Fruit fly (Drosophila melanogaster) whole organism, embryonic: ENCODE results near the gene loj.

Experiments
- Aef1 ChIP-seq: fragments of 200-800 bp; sonication (Bioruptor generic); IDR thresholded peaks from 3 replicates; pipeline ENCODE4 v1.3.6; 2022; ENCODE audit warnings: missing biosample characterization, missing genetic modification characterization
- CG10431 ChIP-seq: fragments of 200-800 bp; sonication (Bioruptor generic); optimal IDR thresholded peaks from 3 replicates; lab custom pipeline; 2018; ENCODE audit warnings: missing biosample characterization, mild to moderate bottlenecking, missing genetic modification characterization
- CG10959 ChIP-seq: fragments of 200-800 bp; sonication (Bioruptor generic); IDR thresholded peaks from 2 replicates; pipeline ENCODE4 v1.3.6; 2022; ENCODE audit warnings: missing biosample characterization, missing genetic modification characterization
- CG11695 ChIP-seq: fragments of 200-800 bp; sonication (Bioruptor generic); IDR thresholded peaks from 3 replicates; pipeline ENCODE4 v1.3.6; 2022; ENCODE audit warnings: missing biosample characterization, missing genetic modification characterization
- CG12942 ChIP-seq: fragments of 200-800 bp; sonication (Bioruptor generic); optimal IDR thresholded peaks from 3 replicates; lab custom pipeline; 2016; ENCODE audit warnings: missing biosample characterization, missing genetic modification characterization
- CG14050 ChIP-seq: fragments of 200-800 bp; sonication (Bioruptor generic); IDR thresholded peaks from 3 replicates; pipeline ENCODE4 v1.3.6; 2022; ENCODE audit warnings: missing biosample characterization, missing genetic modification characterization
- CG14667 ChIP-seq: fragments of 200-800 bp; sonication (Bioruptor generic); IDR thresholded peaks from 2 replicates; pipeline ENCODE4 v1.3.6; 2022; ENCODE audit warnings: missing biosample characterization, missing genetic modification characterization
- CG14965 ChIP-seq: fragments of 200-800 bp; sonication (Bioruptor generic); optimal IDR thresholded peaks from 2 replicates; lab custom pipeline; 2016; ENCODE audit warnings: missing biosample characterization, missing genetic modification characterization, borderline replicate concordance
- CG15479 ChIP-seq: fragments of 200-800 bp; sonication (Bioruptor generic); optimal IDR thresholded peaks from 3 replicates; lab custom pipeline; 2019; ENCODE audit warnings: missing biosample characterization, mild to moderate bottlenecking, missing genetic modification characterization, moderate library complexity
- CG1602 ChIP-seq: fragments of 200-800 bp; sonication (Bioruptor generic); optimal IDR thresholded peaks from 3 replicates; lab custom pipeline; 2016; ENCODE audit warnings: missing biosample characterization, missing genetic modification characterization
- CG17361 ChIP-seq: fragments of 200-800 bp; sonication (Bioruptor generic); IDR thresholded peaks from 3 replicates; pipeline ENCODE4 v1.3.6; 2022; ENCODE audit warnings: missing biosample characterization, missing genetic modification characterization
- CG17385 ChIP-seq: fragments of 200-800 bp; sonication (Bioruptor generic); optimal IDR thresholded peaks from 3 replicates; lab custom pipeline; 2018; ENCODE audit warnings: missing biosample characterization, mild to moderate bottlenecking, missing genetic modification characterization
- CG1792 ChIP-seq: fragments of 200-800 bp; sonication (Bioruptor generic); optimal IDR thresholded peaks from 2 replicates; lab custom pipeline; 2016; ENCODE audit warnings: missing biosample characterization, missing genetic modification characterization
- CG18011 ChIP-seq: fragments of 200-800 bp; sonication (Bioruptor generic); optimal IDR thresholded peaks from 2 replicates; lab custom pipeline; 2017; ENCODE audit warnings: missing biosample characterization, missing genetic modification characterization, mild to moderate bottlenecking, moderate library complexity, missing genotype
- CG30431 ChIP-seq: fragments of 200-800 bp; sonication (Bioruptor generic); optimal IDR thresholded peaks from 2 replicates; lab custom pipeline; 2017; ENCODE audit warnings: missing biosample characterization, missing genetic modification characterization
- CG34224 ChIP-seq: fragments of 200-800 bp; sonication (Bioruptor generic); IDR thresholded peaks from 3 replicates; pipeline ENCODE4 v1.3.6; 2022; ENCODE audit warnings: missing biosample characterization, missing genetic modification characterization; ENCODE audit not compliant: partially characterized antibody
- CG4282 ChIP-seq: fragments of 200-800 bp; sonication (Bioruptor generic); optimal IDR thresholded peaks from 2 replicates; lab custom pipeline; 2016; ENCODE audit warnings: missing biosample characterization, missing genetic modification characterization
- CG6272 ChIP-seq: fragments of 200-800 bp; sonication (Bioruptor generic); IDR thresholded peaks from 2 replicates; pipeline ENCODE4 v1.3.6; 2022; ENCODE audit warnings: missing biosample characterization, missing genetic modification characterization
- CG6683 ChIP-seq: fragments of 200-800 bp; sonication (Bioruptor generic); optimal IDR thresholded peaks from 2 replicates; lab custom pipeline; 2017; ENCODE audit warnings: missing biosample characterization, mild to moderate bottlenecking, missing genetic modification characterization, missing genetic modification reagents
- CG7372 ChIP-seq: fragments of 200-800 bp; sonication (Bioruptor generic); IDR thresholded peaks from 2 replicates; pipeline ENCODE4 v1.3.6; 2022; ENCODE audit warnings: missing biosample characterization, missing genetic modification characterization
- CG8388 ChIP-seq: fragments of 200-800 bp; sonication (Bioruptor generic); optimal IDR thresholded peaks from 2 replicates; lab custom pipeline; 2019; ENCODE audit warnings: missing biosample characterization, mild to moderate bottlenecking, missing genetic modification characterization, moderate library complexity
- CG8944 ChIP-seq: fragments of 200-800 bp; sonication (Bioruptor generic); optimal IDR thresholded peaks from 3 replicates; lab custom pipeline; 2016; ENCODE audit warnings: missing biosample characterization, missing genetic modification characterization
- D19B ChIP-seq: fragments of 200-800 bp; sonication (Bioruptor generic); optimal IDR thresholded peaks from 2 replicates; lab custom pipeline; 2017; ENCODE audit warnings: missing biosample characterization, mild to moderate bottlenecking, missing genetic modification characterization
- Deaf1 ChIP-seq: fragments of 200-800 bp; optimal IDR thresholded peaks from 3 replicates; lab custom pipeline; 2019; ENCODE audit warnings: missing biosample characterization, mild to moderate bottlenecking, missing genetic modification characterization, moderate library complexity
- Dek ChIP-seq: fragments of 200-800 bp; sonication (Bioruptor generic); optimal IDR thresholded peaks from 3 replicates; lab custom pipeline; 2019; ENCODE audit warnings: missing biosample characterization, mild to moderate bottlenecking, missing genetic modification characterization, moderate library complexity
- Lhr ChIP-seq: fragments of 200-800 bp; sonication (Bioruptor generic); optimal IDR thresholded peaks from 3 replicates; lab custom pipeline; 2017; ENCODE audit warnings: mild to moderate bottlenecking, missing biosample characterization, missing genetic modification reagents, missing genetic modification characterization
- Lpt ChIP-seq: fragments of >200 bp; optimal IDR thresholded peaks from 2 replicates; lab custom pipeline; 2018; ENCODE audit warnings: missing biosample characterization, missing genetic modification characterization
- Nf-YC ChIP-seq: fragments of 200-800 bp; optimal IDR thresholded peaks from 3 replicates; lab custom pipeline; 2019; ENCODE audit warnings: missing biosample characterization, mild to moderate bottlenecking, missing genetic modification characterization, moderate library complexity
- Oli ChIP-seq: fragments of 200-800 bp; sonication (Bioruptor generic); optimal IDR thresholded peaks from 2 replicates; lab custom pipeline; 2018; ENCODE audit warnings: missing biosample characterization, mild to moderate bottlenecking, missing genetic modification characterization, moderate library complexity
- Side ChIP-seq: fragments of 200-800 bp; sonication (Bioruptor generic); optimal IDR thresholded peaks from 2 replicates; lab custom pipeline; 2016; ENCODE audit warnings: missing biosample characterization, missing genetic modification characterization
- Tbp ChIP-seq: fragments of >200 bp; optimal IDR thresholded peaks from 2 replicates; lab custom pipeline; 2018; ENCODE audit warnings: missing biosample characterization, missing genetic modification characterization
- YL-1 ChIP-seq: fragments of 200-800 bp; sonication (Bioruptor generic); optimal IDR thresholded peaks from 3 replicates; lab custom pipeline; 2017; ENCODE audit warnings: missing biosample characterization, mild to moderate bottlenecking, missing genetic modification characterization
- al ChIP-seq: fragments of 200-800 bp; sonication (Bioruptor generic); IDR thresholded peaks from 2 replicates; pipeline ENCODE4 v1.3.6; 2022; ENCODE audit warnings: missing biosample characterization, missing genetic modification characterization
- amos ChIP-seq: fragments of 200-800 bp; sonication (Bioruptor generic); IDR thresholded peaks from 2 replicates; pipeline ENCODE4 v1.3.6; 2022; ENCODE audit warnings: missing biosample characterization, missing genetic modification characterization; ENCODE audit not compliant: partially characterized antibody
- dmrt99B ChIP-seq: fragments of 200-800 bp; sonication (Bioruptor generic); optimal IDR thresholded peaks from 2 replicates; lab custom pipeline; 2018; ENCODE audit warnings: missing biosample characterization, mild to moderate bottlenecking, missing genetic modification characterization, moderate library complexity
- ftz-f1 ChIP-seq: fragments of 200-800 bp; sonication (Bioruptor generic); optimal IDR thresholded peaks from 2 replicates; lab custom pipeline; 2016; ENCODE audit warnings: missing biosample characterization, missing genetic modification characterization
- grau ChIP-seq: fragments of 200-800 bp; optimal IDR thresholded peaks from 3 replicates; lab custom pipeline; 2019; ENCODE audit warnings: missing biosample characterization, mild to moderate bottlenecking, missing genetic modification characterization, moderate library complexity
- insv ChIP-seq, 2 experiments: fragments of 200-800 bp; sonication (Bioruptor generic); optimal IDR thresholded peaks; 3 replicates each; lab custom pipeline; 2016 to 2018; ENCODE audit warnings: missing biosample characterization in 2 of 2, missing genetic modification characterization in 2 of 2
- lmd ChIP-seq: fragments of 200-800 bp; sonication (Bioruptor generic); IDR thresholded peaks from 2 replicates; pipeline ENCODE4 v1.3.6; 2022; ENCODE audit warnings: missing biosample characterization, missing genetic modification characterization
- luna ChIP-seq: fragments of 200-800 bp; sonication (Bioruptor generic); optimal IDR thresholded peaks from 2 replicates; lab custom pipeline; 2016; ENCODE audit warnings: missing biosample characterization, missing genetic modification characterization
- nmo ChIP-seq: fragments of 200-800 bp; sonication (Bioruptor generic); optimal IDR thresholded peaks from 2 replicates; lab custom pipeline; 2018; ENCODE audit warnings: missing biosample characterization, mild to moderate bottlenecking, missing genetic modification characterization, moderate library complexity
- org-1 ChIP-seq: fragments of 200-800 bp; sonication (Bioruptor generic); optimal IDR thresholded peaks from 2 replicates; lab custom pipeline; 2017; ENCODE audit warnings: missing biosample characterization, missing genetic modification characterization
- otp ChIP-seq: fragments of 200-800 bp; sonication (Bioruptor generic); IDR thresholded peaks from 3 replicates; pipeline ENCODE4, ENCODE4 v1.3.6; 2022; ENCODE audit warnings: missing biosample characterization, missing genetic modification characterization
- pita ChIP-seq: fragments of 200-800 bp; sonication (Bioruptor generic); optimal IDR thresholded peaks from 2 replicates; lab custom pipeline; 2017; ENCODE audit warnings: missing biosample characterization, mild to moderate bottlenecking, missing genetic modification characterization
- so ChIP-seq: fragments of 200-800 bp; sonication (Bioruptor generic); IDR thresholded peaks from 3 replicates; pipeline ENCODE4 v1.3.6; 2022; ENCODE audit warnings: missing biosample characterization, missing genetic modification characterization
- sqz ChIP-seq: fragments of 200-800 bp; sonication (Bioruptor generic); optimal IDR thresholded peaks from 3 replicates; lab custom pipeline; 2018; ENCODE audit warnings: missing biosample characterization, mild to moderate bottlenecking, missing genetic modification characterization
- tin ChIP-seq: fragments of 200-800 bp; sonication (Bioruptor generic); optimal IDR thresholded peaks from 3 replicates; lab custom pipeline; 2016; ENCODE audit warnings: missing biosample characterization, missing genetic modification characterization
- ttk ChIP-seq: fragments of 200-800 bp; sonication (Bioruptor generic); IDR thresholded peaks from 2 replicates; pipeline ENCODE4 v2.1.2; 2022; ENCODE audit warnings: missing biosample characterization, missing genetic modification characterization
- yki ChIP-seq: fragments of >200 bp; optimal IDR thresholded peaks from 3 replicates; lab custom pipeline; 2018
- zfh1 ChIP-seq: fragments of 200-800 bp; sonication (Bioruptor generic); IDR thresholded peaks from 3 replicates; pipeline ENCODE4 v1.3.6; 2022; ENCODE audit warnings: missing biosample characterization, missing genetic modification characterization

loj gene

DNA sequence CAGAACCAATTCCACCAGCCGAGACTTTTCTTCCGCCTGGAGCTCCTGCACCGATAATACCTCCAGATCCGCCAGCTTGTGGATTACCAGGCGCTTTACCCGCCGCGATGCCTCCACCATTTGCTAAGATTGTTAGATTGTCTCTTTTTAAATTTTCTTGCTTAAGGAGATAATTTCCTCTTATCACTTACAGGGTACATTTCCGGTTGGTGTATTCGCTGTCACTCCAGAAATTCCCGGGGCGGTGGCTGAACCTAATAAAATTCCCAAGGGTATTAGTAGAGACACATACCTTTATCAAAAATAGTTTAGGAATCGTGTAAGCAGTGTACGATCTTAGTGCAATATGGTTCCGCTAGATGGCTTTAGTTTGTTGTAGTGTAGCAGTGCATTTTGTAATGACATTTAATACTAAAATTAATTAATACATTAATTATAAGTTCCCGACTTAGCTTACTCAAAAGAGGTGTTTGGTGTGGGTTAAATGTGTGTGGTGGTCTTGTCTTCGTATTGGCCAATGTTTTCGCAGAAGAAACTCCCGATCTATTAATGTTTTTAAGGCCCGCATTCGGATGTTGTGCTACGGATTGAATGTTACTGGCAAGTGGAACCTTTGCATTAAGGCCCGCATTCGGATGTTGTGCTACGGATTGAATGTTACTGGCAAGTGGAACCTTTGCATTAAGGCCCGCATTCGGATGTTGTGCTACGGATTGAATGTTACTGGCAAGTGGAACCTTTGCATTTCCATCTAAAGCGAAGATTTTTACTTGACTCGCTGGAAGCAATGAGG is 30.0 kb downstream of the loj start (continued):
- TF ChIP-seq CG34224 (GFP tag; lab: Robert Waterston, UW) (no peak), Side (GFP tag; lab: Kevin White, UChicago) (peak; percentile 92), zfh1 (GFP tag; lab: Robert Waterston, UW) (peak; percentile 88), CG11695 (GFP tag; lab: Robert Waterston, UW) (peak; percentile 81), al (GFP tag; lab: Robert Waterston, UW) (peak; percentile 73), yki (peak; percentile 38), CG10959 (GFP tag; lab: Robert Waterston, UW) (peak; percentile 69; the same call in 1 of the 2 replicates), otp (GFP tag; lab: Robert Waterston, UW) (peak; percentile 92), CG8944 (GFP tag; lab: Kevin White, UChicago) (no peak), CG1602 (GFP tag; lab: Kevin White, UChicago) (no peak), Lpt (GFP tag; lab: Kevin White, UChicago) (no peak), grau (peak; percentile 52), dmrt99B (tag; lab: Kevin White, UChicago) (peak; percentile 55), CG15479 (GFP tag; lab: Kevin White, UChicago) (no peak), org-1 (GFP tag; lab: Kevin White, UChicago) (peak; percentile 57), CG12942 (GFP tag; lab: Kevin White, UChicago) (no peak), CG18011 (GFP tag; lab: Kevin White, UChicago) (no peak), CG4282 (GFP tag; lab: Kevin White, UChicago) (no peak), Nf-YC (peak; percentile 52), insv (GFP tag; optimal IDR thresholded peaks at IDR 0.05; lab: Kevin White, UChicago) (peak in 1 of 2 experiments; percentile 47), nmo (GFP tag; lab: Kevin White, UChicago) (peak; percentile 29), CG8388 (peak; percentile 55), Deaf1 (tag; lab: Kevin White, UChicago) (peak; percentile 3), CG14965 (GFP tag; lab: Kevin White, UChicago) (peak; percentile 23), amos (no peak), CG1792 (GFP tag; lab: Kevin White, UChicago) (peak; percentile 56), CG7372 (GFP tag; lab: Robert Waterston, UW) (peak; percentile 83), Lhr (GFP tag; lab: Kevin White, UChicago) (peak; percentile 68), tin (GFP tag; lab: Kevin White, UChicago) (peak; percentile 69), CG17385 (peak; percentile 72), Oli (tag; lab: Kevin White, UChicago) (peak; percentile 40), CG10431 (peak; percentile 54), CG17361 (GFP tag; lab: Robert Waterston, UW) (peak; percentile 66), CG14667 (GFP tag; lab: Robert Waterston, UW) (no peak), Aef1 (GFP tag; lab: Robert Waterston, UW) (0 out of 3 replicates have a peak, but pooled peaks have one; percentile 14), lmd (GFP tag; lab: Robert Waterston, UW) (peak; percentile 74), ftz-f1 (GFP tag; lab: Kevin White, UChicago) (peak; percentile 12), CG6272 (peak; percentile 55), Dek (tag; lab: Kevin White, UChicago) (no peak), ttk (peak; percentile 71; the same call in 1 of the 2 replicates), CG14050 (GFP tag; lab: Robert Waterston, UW) (peak; percentile 79), luna (GFP tag; lab: Kevin White, UChicago) (peak; percentile 81), sqz (GFP tag; lab: Kevin White, UChicago) (peak; percentile 74), CG30431 (peak; percentile 56), D19B (GFP tag; lab: Kevin White, UChicago) (peak; percentile 57), pita (peak; percentile 74), CG6683 (peak; percentile 61), so (peak; percentile 76; the same call in 2 of the 3 replicates), YL-1 (GFP tag; lab: Kevin White, UChicago) (peak; percentile 25), Tbp (no peak)
